1 fruit fly cellular context compared by ENCODE assay signal in genomic region chr3L:14190625-14191475, dm6.
TF ChIP-seq lines count a peak whose summit lies in the region.

TSS of gene nuf (plus strand) at chr3L:14190870.

TF ChIP-seq in whole organism, embryonic, 481 proteins besides CTCF, POLR2A, EP300 and RAD21 (continued from another document and continues in another):
- TF ChIP-seq D (optimal IDR thresholded peaks at IDR 0.05; lab: Kevin White, UChicago) (no peak), D (GFP tag; optimal IDR thresholded peaks at IDR 0.05; lab: Kevin White, UChicago) (peak; percentile 27), insv (GFP tag; optimal IDR thresholded peaks at IDR 0.05; lab: Kevin White, UChicago) (peak; percentile 50 to 99), Dref (GFP tag; IDR thresholded peaks at IDR 0.05; lab: Robert Waterston, UW) (no peak), usp (GFP tag; optimal IDR thresholded peaks at IDR 0.05; lab: Kevin White, UChicago) (no peak), Sox100B (GFP tag; optimal IDR thresholded peaks at IDR 0.05; lab: Kevin White, UChicago) (peak; percentile 74), CG12104 (GFP tag; optimal IDR thresholded peaks at IDR 0.05; lab: Kevin White, UChicago) (no peak), CG33213 (GFP tag; optimal IDR thresholded peaks at IDR 0.05; lab: Kevin White, UChicago) (peak; percentile 80), jigr1 (GFP tag; IDR thresholded peaks at IDR 0.05; lab: Robert Waterston, UW) (no peak), z (GFP tag; IDR thresholded peaks at IDR 0.05; lab: Robert Waterston, UW) (no peak; the same call in 2 of the 3 replicates), CG13296 (GFP tag; optimal IDR thresholded peaks at IDR 0.05; lab: Kevin White, UChicago) (peak; percentile 59), E2f1 (GFP tag; IDR thresholded peaks at IDR 0.05; lab: Robert Waterston, UW) (peak; percentile 50; the same call in 1 of the 2 replicates), pita (GFP tag; optimal IDR thresholded peaks at IDR 0.05; lab: Kevin White, UChicago) (peak; percentile 61), CG10274 (GFP tag; optimal IDR thresholded peaks at IDR 0.05; lab: Kevin White, UChicago) (no peak), caup (GFP tag; optimal IDR thresholded peaks at IDR 0.05; lab: Kevin White, UChicago; ENCODE audit: severe bottlenecking) (peak; percentile 86), Chrac-16 (GFP tag; optimal IDR thresholded peaks at IDR 0.05; lab: Kevin White, UChicago) (no peak), chn (GFP tag; optimal IDR thresholded peaks at IDR 0.05; lab: Kevin White, UChicago) (no peak), dan (GFP tag; IDR thresholded peaks at IDR 0.05; lab: Robert Waterston, UW) (no peak), nerfin-1 (tag; optimal IDR thresholded peaks at IDR 0.05; lab: Kevin White, UChicago) (no peak), B-H1 (GFP tag; IDR thresholded peaks at IDR 0.05; lab: Robert Waterston, UW) (no peak; the same call in 2 of the 3 replicates), CG2129 (GFP tag; IDR thresholded peaks at IDR 0.05; lab: Robert Waterston, UW; ENCODE audit: partially characterized antibody) (no peak), Taf1 (GFP tag; IDR thresholded peaks at IDR 0.05; lab: Robert Waterston, UW) (no peak), Fer2 (tag; optimal IDR thresholded peaks at IDR 0.05; lab: Kevin White, UChicago) (peak; percentile 15), gcm2 (GFP tag; optimal IDR thresholded peaks at IDR 0.05; lab: Kevin White, UChicago) (peak; percentile 11), Xbp1 (GFP tag; optimal IDR thresholded peaks at IDR 0.05; lab: Kevin White, UChicago) (no peak), Blimp-1 (GFP tag; optimal IDR thresholded peaks at IDR 0.05; lab: Kevin White, UChicago) (peak; percentile 18), Side (GFP tag; optimal IDR thresholded peaks at IDR 0.05; lab: Kevin White, UChicago) (peak; percentile 44), mirr (GFP tag; optimal IDR thresholded peaks at IDR 0.05; lab: Kevin White, UChicago) (peak; percentile 67), CG9797 (GFP tag; optimal IDR thresholded peaks at IDR 0.05; lab: Kevin White, UChicago) (peak; percentile 71), gro (GFP tag; optimal IDR thresholded peaks at IDR 0.05; lab: Kevin White, UChicago) (peak; percentile 52), Dbx (GFP tag; IDR thresholded peaks at IDR 0.05; lab: Robert Waterston, UW) (peak; percentile 69; the same call in 2 of the 3 replicates), CG10565 (GFP tag; optimal IDR thresholded peaks at IDR 0.05; lab: Kevin White, UChicago) (no peak), chinmo (GFP tag; IDR thresholded peaks at IDR 0.05; lab: Robert Waterston, UW; ENCODE audit: partially characterized antibody) (peak; percentile 86; the same call in 3 of the 4 replicates), CG6813 (GFP tag; optimal IDR thresholded peaks at IDR 0.05; lab: Kevin White, UChicago) (peak; percentile 78), jing (GFP tag; optimal IDR thresholded peaks at IDR 0.05; lab: Kevin White, UChicago) (no peak), ab (GFP tag; optimal IDR thresholded peaks at IDR 0.05; lab: Kevin White, UChicago) (no peak), CG4328 (GFP tag; optimal IDR thresholded peaks at IDR 0.05; lab: Kevin White, UChicago) (peak; percentile 75), CG11695 (GFP tag; IDR thresholded peaks at IDR 0.05; lab: Robert Waterston, UW) (peak; percentile 59; the same call in 2 of the 3 replicates), CG18011 (GFP tag; optimal IDR thresholded peaks at IDR 0.05; lab: Kevin White, UChicago) (no peak), CG2120 (GFP tag; optimal IDR thresholded peaks at IDR 0.05; lab: Kevin White, UChicago) (no peak), stc (GFP tag; IDR thresholded peaks at IDR 0.05; lab: Robert Waterston, UW) (peak; percentile 48; the same call in 1 of the 2 replicates), fru (optimal IDR thresholded peaks at IDR 0.05; lab: Kevin White, UChicago) (no peak), CG43689 (GFP tag; IDR thresholded peaks at IDR 0.05; lab: Robert Waterston, UW) (no peak), CG10366 (GFP tag; IDR thresholded peaks at IDR 0.05; lab: Robert Waterston, UW) (no peak), Hey (tag; optimal IDR thresholded peaks at IDR 0.05; lab: Kevin White, UChicago) (no peak), chif (GFP tag; optimal IDR thresholded peaks at IDR 0.05; lab: Kevin White, UChicago) (no peak), CG30403 (GFP tag; optimal IDR thresholded peaks at IDR 0.05; lab: Kevin White, UChicago) (no peak), cwo (GFP tag; optimal IDR thresholded peaks at IDR 0.05; lab: Kevin White, UChicago) (peak; percentile 31), schlank (tag; optimal IDR thresholded peaks at IDR 0.05; lab: Kevin White, UChicago) (no peak), Hr39 (optimal IDR thresholded peaks at IDR 0.05; lab: Kevin White, UChicago) (no peak), CG1529 (GFP tag; optimal IDR thresholded peaks at IDR 0.05; lab: Kevin White, UChicago) (no peak), Bdp1 (GFP tag; optimal IDR thresholded peaks at IDR 0.05; lab: Kevin White, UChicago) (no peak), cg (GFP tag; optimal IDR thresholded peaks at IDR 0.05; lab: Kevin White, UChicago) (peak; percentile 74), CG9876 (GFP tag; optimal IDR thresholded peaks at IDR 0.05; lab: Kevin White, UChicago) (no peak), ssp (GFP tag; IDR thresholded peaks at IDR 0.05; lab: Robert Waterston, UW) (no peak), disco-r (GFP tag; optimal IDR thresholded peaks at IDR 0.05; lab: Kevin White, UChicago) (no peak), CG15011 (GFP tag; optimal IDR thresholded peaks at IDR 0.05; lab: Kevin White, UChicago) (no peak), fd3F (GFP tag; optimal IDR thresholded peaks at IDR 0.05; lab: Kevin White, UChicago) (no peak), CG15601 (tag; optimal IDR thresholded peaks at IDR 0.05; lab: Kevin White, UChicago) (no peak), NC2β (GFP tag; optimal IDR thresholded peaks at IDR 0.05; lab: Kevin White, UChicago) (peak; percentile 29), CG8089 (GFP tag; optimal IDR thresholded peaks at IDR 0.05; lab: Kevin White, UChicago) (no peak), CG9215 (GFP tag; IDR thresholded peaks at IDR 0.05; lab: Robert Waterston, UW) (no peak), CG7839 (tag; optimal IDR thresholded peaks at IDR 0.05; lab: Kevin White, UChicago) (peak; percentile 23), CG13123 (GFP tag; optimal IDR thresholded peaks at IDR 0.05; lab: Kevin White, UChicago) (no peak), Lpt (GFP tag; optimal IDR thresholded peaks at IDR 0.05; lab: Kevin White, UChicago) (no peak), CG1024 (GFP tag; IDR thresholded peaks at IDR 0.05; lab: Robert Waterston, UW) (peak; percentile 52; the same call in 1 of the 2 replicates), CG12942 (GFP tag; optimal IDR thresholded peaks at IDR 0.05; lab: Kevin White, UChicago) (no peak), CG1602 (GFP tag; optimal IDR thresholded peaks at IDR 0.05; lab: Kevin White, UChicago) (no peak), Elba2 (GFP tag; optimal IDR thresholded peaks at IDR 0.05; lab: Kevin White, UChicago) (no peak), NFAT (GFP tag; IDR thresholded peaks at IDR 0.05; lab: Robert Waterston, UW) (no peak), luna (GFP tag; optimal IDR thresholded peaks at IDR 0.05; lab: Kevin White, UChicago) (no peak), CG9932 (GFP tag; IDR thresholded peaks at IDR 0.05; lab: Robert Waterston, UW) (no peak), zen2 (GFP tag; IDR thresholded peaks at IDR 0.05; lab: Robert Waterston, UW; ENCODE audit: partially characterized antibody) (no peak), dm (GFP tag; optimal IDR thresholded peaks at IDR 0.05; lab: Kevin White, UChicago) (peak; percentile 6), bab2 (GFP tag; optimal IDR thresholded peaks at IDR 0.05; lab: Kevin White, UChicago) (no peak), CoRest (tag; optimal IDR thresholded peaks at IDR 0.05; lab: Kevin White, UChicago) (no peak), CG3838 (GFP tag; optimal IDR thresholded peaks at IDR 0.05; lab: Kevin White, UChicago) (no peak), vfl (GFP tag; optimal IDR thresholded peaks at IDR 0.05; lab: Kevin White, UChicago) (no peak), CG8388 (GFP tag; optimal IDR thresholded peaks at IDR 0.05; lab: Kevin White, UChicago) (peak; percentile 7), CG11723 (GFP tag; optimal IDR thresholded peaks at IDR 0.05; lab: Kevin White, UChicago) (peak; percentile 44), CG3995 (GFP tag; optimal IDR thresholded peaks at IDR 0.05; lab: Kevin White, UChicago) (peak; percentile 88), psq (GFP tag; optimal IDR thresholded peaks at IDR 0.05; lab: Kevin White, UChicago) (no peak), CG6175 (GFP tag; IDR thresholded peaks at IDR 0.05; lab: Robert Waterston, UW) (peak; percentile 16; the same call in 1 of the 3 replicates), CG5953 (GFP tag; IDR thresholded peaks at IDR 0.05; lab: Robert Waterston, UW) (peak; percentile 46; the same call in 1 of the 2 replicates), sens-2 (GFP tag; IDR thresholded peaks at IDR 0.05; lab: Robert Waterston, UW) (no peak), gfzf (GFP tag; optimal IDR thresholded peaks at IDR 0.05; lab: Kevin White, UChicago) (peak; percentile 86), CG6654 (GFP tag; optimal IDR thresholded peaks at IDR 0.05; lab: Kevin White, UChicago) (no peak), CG8765 (GFP tag; IDR thresholded peaks at IDR 0.05; lab: Robert Waterston, UW) (no peak), sens (GFP tag; lab: Kevin White, UChicago) (peak; percentile 88), CG30020 (tag; optimal IDR thresholded peaks at IDR 0.05; lab: Kevin White, UChicago) (no peak), CG10959 (GFP tag; IDR thresholded peaks at IDR 0.05; lab: Robert Waterston, UW) (no peak), CG9817 (tag; optimal IDR thresholded peaks at IDR 0.05; lab: Kevin White, UChicago) (no peak), CG14050 (GFP tag; IDR thresholded peaks at IDR 0.05; lab: Robert Waterston, UW) (no peak), Aef1 (GFP tag; IDR thresholded peaks at IDR 0.05; lab: Robert Waterston, UW) (no peak), tio (GFP tag; optimal IDR thresholded peaks at IDR 0.05; lab: Kevin White, UChicago) (no peak), CG2199 (GFP tag; IDR thresholded peaks at IDR 0.05; lab: Robert Waterston, UW) (peak; percentile 71; the same call in 1 of the 3 replicates), hbn (GFP tag; IDR thresholded peaks at IDR 0.05; lab: Robert Waterston, UW; ENCODE audit: partially characterized antibody) (no peak), Hmr (GFP tag; optimal IDR thresholded peaks at IDR 0.05; lab: Kevin White, UChicago) (peak; percentile 46), ac (GFP tag; optimal IDR thresholded peaks at IDR 0.05; lab: Kevin White, UChicago) (peak; percentile 20), HLH54F (GFP tag; optimal IDR thresholded peaks at IDR 0.05; lab: Kevin White, UChicago) (no peak), Fer3 (tag; optimal IDR thresholded peaks at IDR 0.05; lab: Kevin White, UChicago) (peak; percentile 39), GATAe (GFP tag; conservative IDR thresholded peaks at IDR 0.05; lab: Robert Waterston, UW) (no peak), CG10431 (GFP tag; optimal IDR thresholded peaks at IDR 0.05; lab: Kevin White, UChicago) (peak; percentile 62), CG1832 (GFP tag; optimal IDR thresholded peaks at IDR 0.05; lab: Kevin White, UChicago) (no peak), Ptx1 (GFP tag; IDR thresholded peaks at IDR 0.05; lab: Robert Waterston, UW) (no peak), MTF-1 (GFP tag; optimal IDR thresholded peaks at IDR 0.05; lab: Kevin White, UChicago; ENCODE audit: borderline replicate concordance) (peak; percentile 92), Atf3 (GFP tag; optimal IDR thresholded peaks at IDR 0.05; lab: Kevin White, UChicago) (no peak), CG14441 (GFP tag; IDR thresholded peaks at IDR 0.05; lab: Robert Waterston, UW) (peak; percentile 35; the same call in 1 of the 2 replicates), inv (GFP tag; IDR thresholded peaks at IDR 0.05; lab: Robert Waterston, UW; ENCODE audit: partially characterized antibody) (no peak), cato (GFP tag; optimal IDR thresholded peaks at IDR 0.05; lab: Kevin White, UChicago; ENCODE audit: borderline replicate concordance) (no peak), CG11247 (GFP tag; IDR thresholded peaks at IDR 0.05; lab: Robert Waterston, UW) (no peak), zfh2 (GFP tag; optimal IDR thresholded peaks at IDR 0.05; lab: Kevin White, UChicago) (no peak), ap (GFP tag; IDR thresholded peaks at IDR 0.05; lab: Robert Waterston, UW) (no peak), CG17802 (tag; optimal IDR thresholded peaks at IDR 0.05; lab: Kevin White, UChicago) (no peak), CG7963 (GFP tag; IDR thresholded peaks at IDR 0.05; lab: Robert Waterston, UW; ENCODE audit: partially characterized antibody) (peak; percentile 32; the same call in 1 of the 3 replicates), CG3065 (GFP tag; optimal IDR thresholded peaks at IDR 0.05; lab: Kevin White, UChicago) (no peak), D19B (GFP tag; optimal IDR thresholded peaks at IDR 0.05; lab: Kevin White, UChicago) (no peak), CG13894 (tag; optimal IDR thresholded peaks at IDR 0.05; lab: Kevin White, UChicago) (peak; percentile 82), ranshi (GFP tag; IDR thresholded peaks at IDR 0.05; lab: Robert Waterston, UW) (no peak; the same call in 1 of the 2 replicates), lov (optimal IDR thresholded peaks at IDR 0.05; lab: Kevin White, UChicago) (no peak), lov (GFP tag; IDR thresholded peaks at IDR 0.05; lab: Robert Waterston, UW) (peak; percentile 27; the same call in 1 of the 3 replicates), Sox102F (GFP tag; optimal IDR thresholded peaks at IDR 0.05; lab: Kevin White, UChicago) (no peak), grn (GFP tag; optimal IDR thresholded peaks at IDR 0.05; lab: Kevin White, UChicago) (no peak), CG32532 (GFP tag; IDR thresholded peaks at IDR 0.05; lab: Robert Waterston, UW) (peak; percentile 40; the same call in 1 of the 2 replicates), CG32772 (GFP tag; IDR thresholded peaks at IDR 0.05; lab: Robert Waterston, UW) (no peak), salm (tag; optimal IDR thresholded peaks at IDR 0.05; lab: Kevin White, UChicago) (no peak), Lim3 (GFP tag; IDR thresholded peaks at IDR 0.05; lab: Robert Waterston, UW) (no peak), mam (GFP tag; optimal IDR thresholded peaks at IDR 0.05; lab: Kevin White, UChicago) (no peak), dpn (GFP tag; optimal IDR thresholded peaks at IDR 0.05; lab: Kevin White, UChicago) (peak in 1 of 2 experiments; percentile 24), CG6254 (GFP tag; optimal IDR thresholded peaks at IDR 0.05; lab: Kevin White, UChicago) (no peak), BEAF-32 (GFP tag; optimal IDR thresholded peaks at IDR 0.05; lab: Kevin White, UChicago) (peak; percentile 39), pb (GFP tag; optimal IDR thresholded peaks at IDR 0.05; lab: Kevin White, UChicago) (peak; percentile 19), CG17612 (GFP tag; IDR thresholded peaks at IDR 0.05; lab: Robert Waterston, UW) (no peak), fu2 (GFP tag; optimal IDR thresholded peaks at IDR 0.05; lab: Kevin White, UChicago) (no peak)
